Worm (Caenorhabditis elegans) whole organism, L1 larva: ENCODE data around the gene srj-39.

Experiments used
- C16A3.4 ChIP-seq: fragments of 150-350 bp; optimal IDR thresholded peaks from 2 replicates; lab custom pipeline; 2014; ENCODE audit warnings: missing biosample characterization, missing genetic modification characterization
- alr-1 ChIP-seq: fragments of 200-800 bp; sonication (Bioruptor generic); optimal IDR thresholded peaks from 2 replicates; lab custom pipeline; 2018; ENCODE audit warnings: borderline replicate concordance, mild to moderate bottlenecking, missing genetic modification characterization, missing compliant biosample characterization
- ceh-8 ChIP-seq: fragments of 200-800 bp; sonication (Bioruptor generic); optimal IDR thresholded peaks from 2 replicates; lab custom pipeline; 2018; ENCODE audit warnings: mild to moderate bottlenecking, missing genetic modification characterization, moderate library complexity, missing compliant biosample characterization
- ceh-82 ChIP-seq, 3 experiments: fragments of 150-350 bp in 1 of 3; sonication (generic microtip) in 2 of 3; optimal IDR thresholded peaks; 2 replicates each; lab custom pipeline; 2014 to 2017; ENCODE audit warnings: missing biosample characterization in 3 of 3, missing genetic modification characterization in 3 of 3
- ces-1 ChIP-seq: fragments of 150-350 bp; optimal IDR thresholded peaks from 2 replicates; lab custom pipeline; 2014; ENCODE audit warnings: missing biosample characterization, missing genetic modification reagents, missing genetic modification characterization
- dpl-1 ChIP-seq, 3 experiments: fragments of 150-350 bp in 2 of 3; sonication (generic microtip) in 1 of 3; optimal IDR thresholded peaks; 2 replicates each; lab custom pipeline; 2014 to 2017; ENCODE audit warnings: missing biosample characterization in 3 of 3, missing genetic modification characterization in 3 of 3, missing genetic modification reagents in 3 of 3
- efl-1 ChIP-seq, 4 experiments: fragments of 150-350 bp; optimal IDR thresholded peaks in 3 of 4; peaks in 1 of 4; 1 replicate in 1 of 4; 2 replicates in 3 of 4; lab custom pipeline; 2014; ENCODE audit warnings: missing biosample characterization in 2 of 4, missing genetic modification characterization in 2 of 4, missing genetic modification reagents in 2 of 4
- efl-3 ChIP-seq: fragments of 200-800 bp; sonication (Bioruptor generic); optimal IDR thresholded peaks from 2 replicates; lab custom pipeline; 2018; ENCODE audit warnings: mild to moderate bottlenecking, missing genetic modification characterization, missing compliant biosample characterization
- egl-27 ChIP-seq, 2 experiments: fragments of 150-350 bp in 1 of 2; sonication (generic microtip); optimal IDR thresholded peaks; 3 replicates each; lab custom pipeline; 2017 to 2018; ENCODE audit warnings: missing biosample characterization in 2 of 2, missing genetic modification characterization in 2 of 2, missing genetic modification reagents in 2 of 2
- elt-3 ChIP-seq, 6 experiments: fragments of 150-350 bp in 1 of 6; sonication (generic microtip); optimal IDR thresholded peaks; 2 replicates each; lab custom pipeline; 2017 to 2018; ENCODE audit warnings: missing biosample characterization in 6 of 6, missing genetic modification characterization in 6 of 6, inconsistent platforms in 1 of 6
- hlh-4 ChIP-seq: sonication (generic microtip); optimal IDR thresholded peaks from 2 replicates; lab custom pipeline; 2016; ENCODE audit warnings: mild to moderate bottlenecking, missing genetic modification characterization, missing compliant biosample characterization
- hpl-2 ChIP-seq: fragments of 150-350 bp; optimal IDR thresholded peaks from 2 replicates; lab custom pipeline; 2014; ENCODE audit warnings: missing biosample characterization, missing genetic modification reagents, missing genetic modification characterization
- irx-1 ChIP-seq: sonication (generic microtip); optimal IDR thresholded peaks from 2 replicates; lab custom pipeline; 2016; ENCODE audit warnings: missing genetic modification characterization, missing compliant biosample characterization
- isw-1 ChIP-seq: fragments of 200-800 bp; sonication (Bioruptor generic); IDR thresholded peaks from 2 replicates; pipeline ENCODE4 v1.3.6; 2022; ENCODE audit warnings: missing genetic modification characterization, missing compliant biosample characterization
- jun-1 ChIP-seq: fragments of 150-350 bp; optimal IDR thresholded peaks from 2 replicates; lab custom pipeline; 2014; ENCODE audit warnings: missing biosample characterization, missing genetic modification reagents, missing genetic modification characterization
- lin-35 ChIP-seq, 2 experiments: fragments of 150-350 bp; optimal IDR thresholded peaks; 2 replicates each; lab custom pipeline; 2014; ENCODE audit warnings: missing biosample characterization in 2 of 2, missing genetic modification characterization in 2 of 2, missing genetic modification reagents in 2 of 2
- mef-2 ChIP-seq: fragments of 150-350 bp; optimal IDR thresholded peaks from 2 replicates; lab custom pipeline; 2014; ENCODE audit warnings: missing biosample characterization, missing genetic modification characterization
- nhr-12 ChIP-seq: sonication (generic microtip); optimal IDR thresholded peaks from 2 replicates; lab custom pipeline; 2017; ENCODE audit warnings: missing biosample characterization, missing genetic modification characterization
- nhr-19 ChIP-seq: fragments of 200-800 bp; sonication (Bioruptor generic); conservative IDR thresholded peaks from 2 replicates; pipeline ENCODE4 v1.3.6; 2022; ENCODE audit warnings: missing genetic modification characterization, missing compliant biosample characterization
- nhr-20 ChIP-seq: sonication (generic microtip); optimal IDR thresholded peaks from 2 replicates; lab custom pipeline; 2016; ENCODE audit warnings: mild to moderate bottlenecking, missing genetic modification characterization, missing compliant biosample characterization
- nhr-28 ChIP-seq: fragments of 150-350 bp; optimal IDR thresholded peaks from 2 replicates; lab custom pipeline; 2014; ENCODE audit warnings: missing biosample characterization, missing genetic modification characterization
- nhr-71 ChIP-seq: sonication (generic microtip); optimal IDR thresholded peaks from 2 replicates; lab custom pipeline; 2016; ENCODE audit warnings: mild to moderate bottlenecking, missing genetic modification characterization, moderate library complexity, missing compliant biosample characterization
- nhr-84 ChIP-seq: sonication (generic microtip); optimal IDR thresholded peaks from 2 replicates; lab custom pipeline; 2017; ENCODE audit warnings: missing biosample characterization, missing genetic modification characterization
- pag-3 ChIP-seq: sonication (generic microtip); optimal IDR thresholded peaks from 2 replicates; lab custom pipeline; 2017; ENCODE audit warnings: missing genetic modification characterization, mild to moderate bottlenecking, missing compliant biosample characterization, antibody characterized with exemption, borderline replicate concordance; ENCODE audit not compliant: insufficient read depth
- snu-23 ChIP-seq: sonication (generic microtip); optimal IDR thresholded peaks from 2 replicates; lab custom pipeline; 2016; ENCODE audit warnings: missing genetic modification characterization, missing compliant biosample characterization
- swsn-7 ChIP-seq: sonication (generic microtip); optimal IDR thresholded peaks from 2 replicates; lab custom pipeline; 2016; ENCODE audit warnings: missing genetic modification characterization, missing compliant biosample characterization
- tlp-1 ChIP-seq: fragments of 150-350 bp; optimal IDR thresholded peaks from 2 replicates; lab custom pipeline; 2014; ENCODE audit warnings: missing biosample characterization, missing genetic modification characterization
- unc-30 ChIP-seq: sonication (generic microtip); optimal IDR thresholded peaks from 2 replicates; lab custom pipeline; 2017; ENCODE audit warnings: missing biosample characterization, missing genetic modification characterization
- unc-62 ChIP-seq: fragments of 150-350 bp; optimal IDR thresholded peaks from 2 replicates; lab custom pipeline; 2014; ENCODE audit warnings: missing biosample characterization, missing genetic modification reagents, missing genetic modification characterization
- unc-86 ChIP-seq: sonication (generic microtip); optimal IDR thresholded peaks from 2 replicates; lab custom pipeline; 2016; ENCODE audit warnings: missing genetic modification characterization, missing compliant biosample characterization
- vab-15 ChIP-seq: sonication (generic microtip); optimal IDR thresholded peaks from 2 replicates; lab custom pipeline; 2017; ENCODE audit warnings: missing genotype, mild to moderate bottlenecking, missing genetic modification characterization, missing compliant biosample characterization
- xbp-1 ChIP-seq: sonication (generic microtip); optimal IDR thresholded peaks from 2 replicates; lab custom pipeline; 2016; ENCODE audit warnings: missing genetic modification characterization, missing compliant biosample characterization
- ztf-11 ChIP-seq, 2 experiments: sonication (generic microtip); optimal IDR thresholded peaks; 2 replicates each; lab custom pipeline; 2016 to 2017; ENCODE audit warnings: missing genetic modification characterization in 2 of 2, missing biosample characterization in 1 of 2, missing compliant biosample characterization in 1 of 2
- ztf-4 ChIP-seq: fragments of 150-350 bp; optimal IDR thresholded peaks from 2 replicates; lab custom pipeline; 2014; ENCODE audit warnings: missing biosample characterization, missing genetic modification characterization

srj-39 gene

DNA sequence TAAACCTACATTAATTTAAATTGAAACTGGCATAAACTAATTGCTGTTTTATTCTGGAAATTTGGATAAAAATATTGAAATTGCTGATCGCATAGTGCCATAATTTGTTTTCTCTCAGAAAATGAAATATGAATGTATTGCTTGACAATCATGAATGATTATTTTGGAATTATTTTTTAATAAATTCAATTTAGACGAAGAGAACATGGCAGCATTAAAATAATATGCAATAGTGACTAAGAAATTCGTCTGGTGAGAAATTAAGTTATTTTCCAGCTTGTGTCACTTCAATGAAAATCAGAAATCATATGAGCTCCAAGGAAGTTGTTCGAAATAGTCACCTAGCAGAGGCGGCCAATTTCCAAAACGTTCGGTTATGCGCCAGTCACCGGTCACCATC lies 10.2 kb downstream of the srj-39 start, which contains the start of gene srw-133:
Gene srw-133, minus strand, starts transcription at position 101 of the 400 bp plus-strand sequence.
- TF ChIP-seq lin-35 (GFP tag; optimal IDR thresholded peaks at IDR 0.05; lab: Kevin White, UChicago) (no peak), efl-1 (optimal IDR thresholded peaks at IDR 0.05; lab: Kevin White, UChicago) (no peak), efl-1 (GFP tag; optimal IDR thresholded peaks at IDR 0.05 in 1 of 2; lab: Kevin White, UChicago) (peak in 1 of 2 experiments; percentile 3), C16A3.4 (tag; lab: Kevin White, UChicago) (no peak), xbp-1 (tag; lab: Kevin White, UChicago) (no peak), efl-3 (GFP tag; lab: Kevin White, UChicago) (no peak)

DNA sequence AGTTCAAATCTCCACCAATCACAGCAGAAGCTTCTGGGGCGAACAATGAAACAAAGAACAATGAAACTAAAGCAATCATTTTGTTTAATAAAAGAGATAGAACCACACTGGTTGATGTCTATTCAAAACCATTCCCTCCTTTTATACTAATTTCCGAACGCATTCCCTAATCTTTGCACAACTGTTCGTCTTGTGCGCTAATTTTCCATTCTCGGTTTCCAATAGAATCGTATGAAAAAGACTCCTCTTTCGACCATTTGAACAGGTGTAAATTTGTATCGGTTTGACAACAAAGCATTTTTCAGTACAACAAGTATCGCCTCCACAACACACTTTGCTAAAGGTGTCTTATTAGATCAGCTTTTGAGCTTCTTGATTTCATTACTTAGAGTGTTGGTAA lies 11.7 kb downstream of the srj-39 start, which contains the start of gene T05B4.8:
Gene T05B4.8, minus strand, starts transcription at position 101 of the 400 bp plus-strand sequence.
- TF ChIP-seq efl-1 (optimal IDR thresholded peaks at IDR 0.05; lab: Kevin White, UChicago) (no peak), efl-1 (GFP tag; optimal IDR thresholded peaks at IDR 0.05 in 1 of 2; lab: Kevin White, UChicago) (peak in 1 of 2 experiments; percentile 69), nhr-71 (tag; lab: Kevin White, UChicago) (no peak), pag-3 (tag; lab: Kevin White, UChicago) (no peak)

DNA sequence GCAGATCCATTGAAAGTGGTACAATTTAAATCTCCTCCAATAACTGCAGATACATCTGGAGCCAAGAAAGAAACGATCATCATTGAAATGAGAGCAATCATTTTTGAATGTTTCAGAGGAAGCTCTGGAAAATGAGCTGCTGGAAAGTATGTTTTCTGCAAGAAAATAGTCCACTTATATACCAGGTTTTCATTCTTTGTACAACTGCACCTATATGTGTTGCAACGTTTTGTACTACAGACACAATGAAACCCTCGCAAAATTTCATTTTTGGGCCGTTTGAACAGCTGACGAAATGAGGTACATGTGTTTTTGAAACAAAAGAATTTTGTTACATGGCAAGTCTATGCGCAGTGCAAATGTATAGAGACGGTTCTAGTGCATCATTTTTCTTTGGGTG lies 13.9 kb downstream of the srj-39 start, which contains the start of gene T05B4.9:
Gene T05B4.9, minus strand, starts transcription at position 101 of the 400 bp plus-strand sequence.
- TF ChIP-seq ztf-4 (no peak), hlh-4 (no peak), ztf-11 (tag; optimal IDR thresholded peaks at IDR 0.05; lab: Kevin White, UChicago) (no peak), alr-1 (tag; lab: Kevin White, UChicago) (no peak), unc-86 (tag; lab: Kevin White, UChicago) (no peak), nhr-20 (tag; lab: Kevin White, UChicago) (no peak), efl-3 (GFP tag; lab: Kevin White, UChicago) (no peak), lin-35 (GFP tag; optimal IDR thresholded peaks at IDR 0.05; lab: Kevin White, UChicago) (no peak), nhr-19 (GFP tag; lab: Robert Waterston, UW) (no peak), nhr-12 (tag; lab: Kevin White, UChicago) (no peak), egl-27 (tag; optimal IDR thresholded peaks at IDR 0.05; lab: Kevin White, UChicago) (no peak), tlp-1 (tag; lab: Kevin White, UChicago) (no peak), snu-23 (GFP tag; lab: Kevin White, UChicago) (no peak), nhr-28 (tag; lab: Kevin White, UChicago) (no peak)
- TF ChIP-seq, all 84 proteins: peak for 0

ce11 chrV:4120629-4121028 lies 16.2 kb downstream of the srj-39 start, which contains the start of gene T05B4.10:
Gene T05B4.10, minus strand, starts transcription at chrV:4120729.
- TF ChIP-seq unc-30 (tag; lab: Kevin White, UChicago) (no peak), nhr-84 (tag; lab: Kevin White, UChicago) (no peak), alr-1 (tag; lab: Kevin White, UChicago) (no peak), swsn-7 (tag; lab: Kevin White, UChicago) (no peak), ceh-8 (GFP tag; lab: Kevin White, UChicago) (no peak), isw-1 (GFP tag; lab: Robert Waterston, UW) (no peak), dpl-1 (GFP tag; optimal IDR thresholded peaks at IDR 0.05; lab: Kevin White, UChicago) (no peak), nhr-19 (GFP tag; lab: Robert Waterston, UW) (no peak), mef-2 (tag; lab: Kevin White, UChicago) (no peak), elt-3 (tag; optimal IDR thresholded peaks at IDR 0.05; lab: Kevin White, UChicago) (no peak), jun-1 (tag; lab: Kevin White, UChicago) (no peak), ceh-82 (tag; optimal IDR thresholded peaks at IDR 0.05; lab: Kevin White, UChicago) (no peak), irx-1 (tag; lab: Kevin White, UChicago) (no peak), snu-23 (GFP tag; lab: Kevin White, UChicago) (no peak)

- TF ChIP-seq unc-62 (no peak), ces-1 (GFP tag; lab: Kevin White, UChicago) (no peak), hpl-2 (GFP tag; lab: Kevin White, UChicago) (no peak), elt-3 (tag; optimal IDR thresholded peaks at IDR 0.05; lab: Kevin White, UChicago) (no peak), vab-15 (no peak), xbp-1 (tag; lab: Kevin White, UChicago) (no peak)
These were observed 18.0 kb downstream of the srj-39 start, which contains the start of gene phat-5 for ce11 chrV:4122415-4122814. Gene phat-5, minus strand, starts transcription at chrV:4122515.
